Worm (Caenorhabditis elegans): Measurements from ENCODE around the gene gpa-10.

Gene gpa-10

DNA sequence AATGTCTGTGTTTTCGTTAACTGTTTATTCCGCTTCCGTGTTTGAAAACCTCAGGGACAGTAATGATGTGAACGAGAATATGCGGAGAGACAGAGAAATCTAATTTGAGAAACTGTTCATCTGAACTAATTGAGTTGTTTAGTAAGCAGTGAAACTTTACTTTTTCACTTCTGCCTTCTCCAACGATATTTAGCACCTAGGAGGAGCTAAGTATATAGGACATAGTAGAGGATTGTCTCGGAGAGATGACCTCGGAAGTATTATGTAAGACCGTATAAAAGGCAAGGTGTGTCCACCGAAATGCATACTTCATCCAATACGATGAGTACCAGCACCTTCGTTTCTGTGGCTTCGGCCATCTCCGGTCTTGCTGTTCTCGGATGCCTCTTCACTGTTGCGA, 25.2 kb downstream of the gpa-10 start, which contains the start of gene col-141:
col-141 (plus strand) TSS at position 301 of the 400 bp plus-strand sequence.
- TF ChIP-seq ref-2 (tag; optimal IDR thresholded peaks at IDR 0.05) (no peak), ttx-3 (tag; optimal IDR thresholded peaks at IDR 0.05) (no peak), ceh-18 (tag; optimal IDR thresholded peaks at IDR 0.05) (no peak), lim-6 (tag; optimal IDR thresholded peaks at IDR 0.05) (no peak), ama-1 (optimal IDR thresholded peaks at IDR 0.05) (no peak), unc-3 (GFP tag; conservative IDR thresholded peaks at IDR 0.05) (no peak), unc-3 (tag; optimal IDR thresholded peaks at IDR 0.05) (no peak), hlh-15 (tag; optimal IDR thresholded peaks at IDR 0.05) (no peak), hlh-13 (GFP tag; optimal IDR thresholded peaks at IDR 0.05) (no peak), unc-55 (GFP tag; optimal IDR thresholded peaks at IDR 0.05) (no peak), ceh-14 (tag; optimal IDR thresholded peaks at IDR 0.05) (no peak), F13H6.1 (tag; optimal IDR thresholded peaks at IDR 0.05) (no peak), ets-4 (tag; optimal IDR thresholded peaks at IDR 0.05) (no peak), ceh-2 (tag; optimal IDR thresholded peaks at IDR 0.05) (no peak)

DNA sequence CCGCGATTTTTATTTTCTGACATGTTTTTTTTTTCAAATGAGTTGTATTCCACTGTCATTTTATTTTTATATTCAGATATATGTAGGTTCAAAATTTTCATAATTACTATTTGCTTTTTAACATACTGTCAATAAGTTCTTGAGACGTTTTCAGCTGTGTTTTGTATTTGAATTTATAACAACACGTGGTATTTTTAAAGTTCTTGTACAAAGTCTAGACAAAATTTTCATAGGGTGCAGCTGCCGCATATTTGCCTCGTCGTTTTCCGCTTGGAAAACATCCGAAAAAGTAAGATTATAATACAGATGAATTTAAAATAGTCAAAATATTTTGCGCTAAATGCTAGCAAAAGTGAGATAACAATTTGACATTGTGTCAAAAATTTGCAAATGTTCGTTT, 25.8 kb downstream of the gpa-10 start, which contains the start of gene dmsr-15:
dmsr-15 (minus strand) TSS at position 101 of the 400 bp plus-strand sequence.
- TF ChIP-seq pha-2 (tag; optimal IDR thresholded peaks at IDR 0.05) (no peak), ceh-2 (tag; optimal IDR thresholded peaks at IDR 0.05) (no peak), Y22D7AL.16 (tag; optimal IDR thresholded peaks at IDR 0.05) (no peak), madf-2 (tag; optimal IDR thresholded peaks at IDR 0.05) (no peak), odd-2 (tag; optimal IDR thresholded peaks at IDR 0.05) (no peak), tbx-7 (tag; optimal IDR thresholded peaks at IDR 0.05) (no peak), unc-3 (GFP tag; conservative IDR thresholded peaks at IDR 0.05) (no peak), unc-3 (tag; optimal IDR thresholded peaks at IDR 0.05) (no peak), sdc-2 (tag; optimal IDR thresholded peaks at IDR 0.05) (no peak), hlh-8 (tag; optimal IDR thresholded peaks at IDR 0.05) (no peak), ceh-6 (GFP tag; optimal IDR thresholded peaks at IDR 0.05) (no peak), unc-42 (tag; optimal IDR thresholded peaks at IDR 0.05) (no peak), pat-9 (tag; optimal IDR thresholded peaks at IDR 0.05) (no peak), nhr-232 (tag; optimal IDR thresholded peaks at IDR 0.05) (no peak), rnt-1 (tag; optimal IDR thresholded peaks at IDR 0.05) (no peak), ceh-30 (tag; optimal IDR thresholded peaks at IDR 0.05) (no peak)

DNA sequence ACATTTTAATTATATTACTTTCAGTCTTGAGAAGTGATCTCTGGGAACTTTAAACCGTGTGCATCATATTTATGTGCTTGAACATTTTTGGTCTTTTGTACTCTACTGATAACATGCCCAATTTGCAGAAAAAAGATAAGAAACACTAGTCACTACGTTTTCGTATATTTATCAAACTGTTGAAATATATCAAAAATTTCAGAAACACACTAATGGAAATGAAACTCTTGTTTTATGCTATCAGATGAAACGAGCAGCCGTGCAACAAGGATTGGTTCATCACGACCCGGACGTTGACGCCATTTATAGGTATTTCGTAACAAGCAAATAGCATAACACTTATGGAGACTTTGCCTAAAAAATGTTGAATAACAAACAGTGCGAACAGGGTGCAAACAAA, 31.2 kb downstream of the gpa-10 start:
- no peak for TF ChIP-seq C08G9.2 (tag; optimal IDR thresholded peaks at IDR 0.05)
- TF ChIP-seq elt-2 (tag; optimal IDR thresholded peaks at IDR 0.05), result peak; percentile 85

DNA sequence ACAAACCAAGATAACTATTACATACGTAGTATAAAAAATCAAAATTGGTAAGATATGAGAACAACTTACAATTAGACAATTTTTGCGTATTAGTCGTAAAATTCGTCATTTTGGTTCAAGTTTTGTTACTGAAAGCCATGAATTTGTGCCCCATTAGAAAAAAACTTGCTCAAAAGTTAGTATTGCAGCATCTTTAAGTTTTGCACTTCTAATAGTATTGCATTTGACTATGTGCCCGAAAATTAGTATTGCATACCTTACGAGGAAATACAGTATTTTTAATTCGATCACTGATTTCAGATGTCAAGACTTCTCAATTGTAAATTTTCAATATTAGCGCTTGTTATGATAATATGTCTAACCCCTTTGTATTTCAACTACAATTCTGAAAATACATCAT, 33.1 kb downstream of the gpa-10 start, which contains the start of gene T15B7.8:
T15B7.8 (plus strand) TSS at position 301 of the 400 bp plus-strand sequence.
- TF ChIP-seq fkh-6 (tag; optimal IDR thresholded peaks at IDR 0.05) (no peak), C08G9.2 (tag; optimal IDR thresholded peaks at IDR 0.05) (no peak), F13H6.1 (tag; optimal IDR thresholded peaks at IDR 0.05) (no peak), ref-2 (tag; optimal IDR thresholded peaks at IDR 0.05) (no peak), ceh-34 (tag; optimal IDR thresholded peaks at IDR 0.05) (no peak), ahr-1 (tag; optimal IDR thresholded peaks at IDR 0.05) (no peak), pros-1 (tag; optimal IDR thresholded peaks at IDR 0.05) (no peak), ceh-48 (tag; optimal IDR thresholded peaks at IDR 0.05) (no peak), hlh-6 (tag; optimal IDR thresholded peaks at IDR 0.05) (no peak), rnt-1 (tag; optimal IDR thresholded peaks at IDR 0.05) (no peak), nhr-232 (tag; optimal IDR thresholded peaks at IDR 0.05) (no peak), ceh-45 (GFP tag; IDR thresholded peaks at IDR 0.05) (no peak), pha-4 (tag; optimal IDR thresholded peaks at IDR 0.05) (no peak), dmd-4 (tag; optimal IDR thresholded peaks at IDR 0.05; ENCODE audit: borderline replicate concordance) (no peak), ama-1 (optimal IDR thresholded peaks at IDR 0.05) (no peak)
